Fruit fly (Drosophila melanogaster) S2 (cell line): ENCODE data around the gene CG4565.

Experiments
- CG8478 ChIP-seq: fragments of >200 bp; optimal IDR thresholded peaks from 2 replicates; lab custom pipeline; 2018
- CTCF ChIP-seq, 2 experiments: fragments of >200 bp; optimal IDR thresholded peaks; 2 replicates each; lab custom pipeline; 2018

dm6 chr3R:10870561-10870960 is 18.0 kb downstream of the CG4565 start:
- no peak for TF ChIP-seq CG8478
- no peak for TF ChIP-seq CTCF (optimal IDR thresholded peaks at IDR 0.05; lab: Kevin White, UChicago)
